Worm (Caenorhabditis elegans) whole organism, L1 larva: Measurements from ENCODE around the gene F56C3.9.

Experiments used
- C16A3.4 ChIP-seq: fragments of 150-350 bp; optimal IDR thresholded peaks from 2 replicates; lab custom pipeline; 2014; ENCODE audit warnings: missing biosample characterization, missing genetic modification characterization
- aly-2 ChIP-seq: fragments of 150-350 bp; optimal IDR thresholded peaks from 2 replicates; lab custom pipeline; 2014; ENCODE audit warnings: missing biosample characterization, missing genetic modification characterization
- ceh-82 ChIP-seq, 3 experiments: fragments of 150-350 bp in 1 of 3; sonication (generic microtip) in 2 of 3; optimal IDR thresholded peaks; 2 replicates each; lab custom pipeline; 2014 to 2017; ENCODE audit warnings: missing biosample characterization in 3 of 3, missing genetic modification characterization in 3 of 3
- ceh-90 ChIP-seq: sonication (generic microtip); optimal IDR thresholded peaks from 2 replicates; lab custom pipeline; 2016; ENCODE audit warnings: missing genetic modification characterization, missing compliant biosample characterization
- ces-1 ChIP-seq: fragments of 150-350 bp; optimal IDR thresholded peaks from 2 replicates; lab custom pipeline; 2014; ENCODE audit warnings: missing biosample characterization, missing genetic modification reagents, missing genetic modification characterization
- dpl-1 ChIP-seq, 3 experiments: fragments of 150-350 bp in 2 of 3; sonication (generic microtip) in 1 of 3; optimal IDR thresholded peaks; 2 replicates each; lab custom pipeline; 2014 to 2017; ENCODE audit warnings: missing biosample characterization in 3 of 3, missing genetic modification characterization in 3 of 3, missing genetic modification reagents in 3 of 3
- dsc-1 ChIP-seq: sonication (generic microtip); optimal IDR thresholded peaks from 2 replicates; lab custom pipeline; 2016; ENCODE audit warnings: mild to moderate bottlenecking, missing genetic modification characterization, missing compliant biosample characterization
- elt-2 ChIP-seq: sonication (generic microtip); optimal IDR thresholded peaks from 2 replicates; lab custom pipeline; 2016; ENCODE audit warnings: missing genetic modification characterization, mild to moderate bottlenecking, inconsistent platforms, missing compliant biosample characterization, missing genetic modification reagents
- elt-3 ChIP-seq, 6 experiments: fragments of 150-350 bp in 1 of 6; sonication (generic microtip); optimal IDR thresholded peaks; 2 replicates each; lab custom pipeline; 2017 to 2018; ENCODE audit warnings: missing biosample characterization in 6 of 6, missing genetic modification characterization in 6 of 6, inconsistent platforms in 1 of 6
- ets-5 ChIP-seq: fragments of 200-800 bp; sonication (Bioruptor generic); IDR thresholded peaks from 2 replicates; pipeline ENCODE4 v1.3.6; 2022; ENCODE audit warnings: missing genetic modification characterization, missing compliant biosample characterization
- fkh-10 ChIP-seq: sonication (generic microtip); optimal IDR thresholded peaks from 2 replicates; lab custom pipeline; 2017; ENCODE audit warnings: missing biosample characterization, missing genetic modification reagents, missing genetic modification characterization
- fkh-4 ChIP-seq: sonication (generic microtip); optimal IDR thresholded peaks from 2 replicates; lab custom pipeline; 2016; ENCODE audit warnings: missing compliant biosample characterization, missing genetic modification characterization, borderline replicate concordance
- fkh-8 ChIP-seq: sonication (generic microtip); optimal IDR thresholded peaks from 2 replicates; lab custom pipeline; 2016; ENCODE audit warnings: mild to moderate bottlenecking, missing genetic modification characterization, missing compliant biosample characterization
- fos-1 ChIP-seq: fragments of 150-350 bp; optimal IDR thresholded peaks from 2 replicates; lab custom pipeline; 2014; ENCODE audit warnings: missing biosample characterization, missing genetic modification characterization
- hlh-17 ChIP-seq: fragments of 200-800 bp; sonication (Bioruptor generic); optimal IDR thresholded peaks from 2 replicates; lab custom pipeline; 2018; ENCODE audit warnings: missing genetic modification characterization, mild to moderate bottlenecking, missing compliant biosample characterization, moderate library complexity, borderline replicate concordance
- hpl-2 ChIP-seq: fragments of 150-350 bp; optimal IDR thresholded peaks from 2 replicates; lab custom pipeline; 2014; ENCODE audit warnings: missing biosample characterization, missing genetic modification reagents, missing genetic modification characterization
- isw-1 ChIP-seq: fragments of 200-800 bp; sonication (Bioruptor generic); IDR thresholded peaks from 2 replicates; pipeline ENCODE4 v1.3.6; 2022; ENCODE audit warnings: missing genetic modification characterization, missing compliant biosample characterization
- jun-1 ChIP-seq: fragments of 150-350 bp; optimal IDR thresholded peaks from 2 replicates; lab custom pipeline; 2014; ENCODE audit warnings: missing biosample characterization, missing genetic modification reagents, missing genetic modification characterization
- lin-14 ChIP-seq: fragments of 200-800 bp; sonication (Bioruptor generic); optimal IDR thresholded peaks from 2 replicates; lab custom pipeline; 2018; ENCODE audit warnings: mild to moderate bottlenecking, missing genetic modification characterization, moderate library complexity, missing compliant biosample characterization
- lin-15B ChIP-seq: fragments of 150-350 bp; sonication (generic microtip); optimal IDR thresholded peaks from 3 replicates; lab custom pipeline; 2014; ENCODE audit warnings: missing biosample characterization, missing genetic modification characterization
- lin-39 ChIP-seq: fragments of 150-350 bp; optimal IDR thresholded peaks from 2 replicates; lab custom pipeline; 2014; ENCODE audit warnings: missing biosample characterization, missing genetic modification reagents, missing genetic modification characterization
- lsy-2 ChIP-seq, 2 experiments: fragments of 150-350 bp; optimal IDR thresholded peaks; 2 replicates each; lab custom pipeline; 2014; ENCODE audit warnings: missing biosample characterization in 2 of 2, missing genetic modification characterization in 2 of 2
- mef-2 ChIP-seq: fragments of 150-350 bp; optimal IDR thresholded peaks from 2 replicates; lab custom pipeline; 2014; ENCODE audit warnings: missing biosample characterization, missing genetic modification characterization
- mep-1 ChIP-seq: fragments of 150-350 bp; optimal IDR thresholded peaks from 2 replicates; lab custom pipeline; 2014; ENCODE audit warnings: missing biosample characterization, missing genetic modification characterization
- nhr-11 ChIP-seq: fragments of 150-350 bp; optimal IDR thresholded peaks from 2 replicates; lab custom pipeline; 2014; ENCODE audit warnings: missing biosample characterization, missing genetic modification characterization
- nhr-20 ChIP-seq: sonication (generic microtip); optimal IDR thresholded peaks from 2 replicates; lab custom pipeline; 2016; ENCODE audit warnings: mild to moderate bottlenecking, missing genetic modification characterization, missing compliant biosample characterization
- nhr-237 ChIP-seq: fragments of 150-350 bp; optimal IDR thresholded peaks from 2 replicates; lab custom pipeline; 2014; ENCODE audit warnings: missing biosample characterization, missing genetic modification characterization
- nhr-71 ChIP-seq: sonication (generic microtip); optimal IDR thresholded peaks from 2 replicates; lab custom pipeline; 2016; ENCODE audit warnings: mild to moderate bottlenecking, missing genetic modification characterization, moderate library complexity, missing compliant biosample characterization
- nhr-76 ChIP-seq: sonication (generic microtip); optimal IDR thresholded peaks from 2 replicates; lab custom pipeline; 2017; ENCODE audit warnings: missing biosample characterization, missing genetic modification characterization
- nhr-77 ChIP-seq: fragments of 150-350 bp; optimal IDR thresholded peaks from 2 replicates; lab custom pipeline; 2014; ENCODE audit warnings: missing biosample characterization, missing genetic modification characterization
- nhr-84 ChIP-seq: sonication (generic microtip); optimal IDR thresholded peaks from 2 replicates; lab custom pipeline; 2017; ENCODE audit warnings: missing biosample characterization, missing genetic modification characterization
- nhr-90 ChIP-seq: sonication (generic microtip); optimal IDR thresholded peaks from 2 replicates; lab custom pipeline; 2016; ENCODE audit warnings: mild to moderate bottlenecking, missing genetic modification characterization, missing compliant biosample characterization; ENCODE audit not compliant: poor library complexity
- pag-3 ChIP-seq: sonication (generic microtip); optimal IDR thresholded peaks from 2 replicates; lab custom pipeline; 2017; ENCODE audit warnings: missing genetic modification characterization, mild to moderate bottlenecking, missing compliant biosample characterization, antibody characterized with exemption, borderline replicate concordance; ENCODE audit not compliant: insufficient read depth
- pax-3 ChIP-seq: fragments of 200-800 bp; sonication (Bioruptor generic); optimal IDR thresholded peaks from 2 replicates; lab custom pipeline; 2018; ENCODE audit warnings: mild to moderate bottlenecking, missing genetic modification characterization, moderate library complexity, missing compliant biosample characterization
- pqm-1 ChIP-seq: sonication (generic microtip); optimal IDR thresholded peaks from 3 replicates; lab custom pipeline; 2017; ENCODE audit warnings: missing biosample characterization, missing genetic modification characterization
- rnt-1 ChIP-seq: sonication (generic microtip); optimal IDR thresholded peaks from 2 replicates; lab custom pipeline; 2016; ENCODE audit warnings: mild to moderate bottlenecking, missing genetic modification characterization, moderate library complexity, missing compliant biosample characterization
- skn-1 ChIP-seq: fragments of 150-350 bp; optimal IDR thresholded peaks from 2 replicates; lab custom pipeline; 2014; ENCODE audit warnings: missing biosample characterization, missing genetic modification characterization
- snpc-4 ChIP-seq: fragments of 150-350 bp; optimal IDR thresholded peaks from 2 replicates; lab custom pipeline; 2014; ENCODE audit warnings: missing biosample characterization, missing genetic modification characterization
- tbx-2 ChIP-seq: sonication (generic microtip); optimal IDR thresholded peaks from 2 replicates; lab custom pipeline; 2016; ENCODE audit warnings: missing genetic modification characterization, missing compliant biosample characterization
- tlp-1 ChIP-seq: fragments of 150-350 bp; optimal IDR thresholded peaks from 2 replicates; lab custom pipeline; 2014; ENCODE audit warnings: missing biosample characterization, missing genetic modification characterization
- unc-30 ChIP-seq: sonication (generic microtip); optimal IDR thresholded peaks from 2 replicates; lab custom pipeline; 2017; ENCODE audit warnings: missing biosample characterization, missing genetic modification characterization
- unc-98 ChIP-seq: fragments of 200-800 bp; sonication (Bioruptor generic); IDR thresholded peaks from 2 replicates; pipeline ENCODE4 v1.3.6; 2022; ENCODE audit warnings: missing genetic modification characterization, missing compliant biosample characterization
- vab-15 ChIP-seq: sonication (generic microtip); optimal IDR thresholded peaks from 2 replicates; lab custom pipeline; 2017; ENCODE audit warnings: missing genotype, mild to moderate bottlenecking, missing genetic modification characterization, missing compliant biosample characterization
- xbp-1 ChIP-seq: sonication (generic microtip); optimal IDR thresholded peaks from 2 replicates; lab custom pipeline; 2016; ENCODE audit warnings: missing genetic modification characterization, missing compliant biosample characterization
- zag-1 ChIP-seq: fragments of 150-350 bp; optimal IDR thresholded peaks from 2 replicates; lab custom pipeline; 2014; ENCODE audit warnings: missing biosample characterization, missing genetic modification characterization
- zip-4 ChIP-seq: fragments of 200-800 bp; sonication (Bioruptor generic); optimal IDR thresholded peaks from 2 replicates; lab custom pipeline; 2018; ENCODE audit warnings: mild to moderate bottlenecking, missing genetic modification characterization, moderate library complexity, missing compliant biosample characterization

F56C3.9 gene

ce11 chrX:1344818-1345217 is 49.0 kb downstream of the F56C3.9 start (continued):
- TF ChIP-seq elt-3 (tag; optimal IDR thresholded peaks at IDR 0.05; lab: Kevin White, UChicago) (peak; percentile 7 to 97 (median 88)), ceh-90 (tag; lab: Kevin White, UChicago) (peak; percentile 24), fkh-8 (peak; percentile 93), dpl-1 (GFP tag; optimal IDR thresholded peaks at IDR 0.05; lab: Kevin White, UChicago) (peak; percentile 51 to 59 (median 51)), skn-1 (peak; percentile 100), ceh-82 (tag; optimal IDR thresholded peaks at IDR 0.05; lab: Kevin White, UChicago) (peak; percentile 99), mep-1 (tag; lab: Kevin White, UChicago) (peak; percentile 97), dsc-1 (tag; lab: Kevin White, UChicago) (peak; percentile 99), mef-2 (tag; lab: Kevin White, UChicago) (peak; percentile 65), hpl-2 (GFP tag; lab: Kevin White, UChicago) (peak; percentile 99), lin-39 (peak; percentile 93), ces-1 (GFP tag; lab: Kevin White, UChicago) (peak; percentile 86), elt-2 (tag; lab: Kevin White, UChicago) (peak; percentile 84), nhr-84 (tag; lab: Kevin White, UChicago) (peak; percentile 69), pag-3 (no peak), fkh-10 (peak; percentile 99), lsy-2 (tag; optimal IDR thresholded peaks at IDR 0.05; lab: Kevin White, UChicago) (peak; percentile 89 to 90), hlh-17 (GFP tag; lab: Kevin White, UChicago) (no peak), nhr-20 (tag; lab: Kevin White, UChicago) (peak; percentile 95), jun-1 (tag; lab: Kevin White, UChicago) (peak; percentile 99), ets-5 (GFP tag; lab: Robert Waterston, UW) (no peak), lin-15B (peak; percentile 15), pax-3 (tag; lab: Kevin White, UChicago) (peak; percentile 90), unc-98 (GFP tag; lab: Robert Waterston, UW) (peak; percentile 71), zag-1 (tag; lab: Kevin White, UChicago) (peak; percentile 53), nhr-237 (peak; percentile 95), aly-2 (peak; percentile 90), C16A3.4 (tag; lab: Kevin White, UChicago) (peak; percentile 98), xbp-1 (tag; lab: Kevin White, UChicago) (peak; percentile 89), pqm-1 (tag; lab: Kevin White, UChicago) (peak; percentile 45), rnt-1 (tag; lab: Kevin White, UChicago) (peak; percentile 97), snpc-4 (tag; lab: Kevin White, UChicago) (peak; percentile 91), tlp-1 (no peak), nhr-90 (tag; lab: Kevin White, UChicago) (peak; percentile 98), nhr-71 (peak; percentile 94), fkh-4 (tag; lab: Kevin White, UChicago) (peak; percentile 72), nhr-77 (tag; lab: Kevin White, UChicago) (peak; percentile 97), isw-1 (GFP tag; lab: Robert Waterston, UW) (peak; percentile 76), vab-15 (peak; percentile 64), tbx-2 (peak; percentile 97), fos-1 (peak; percentile 95), zip-4 (GFP tag; lab: Kevin White, UChicago) (peak; percentile 93), nhr-11 (tag; lab: Kevin White, UChicago) (peak; percentile 94), lin-14 (GFP tag; lab: Kevin White, UChicago) (peak; percentile 94), unc-30 (tag; lab: Kevin White, UChicago) (no peak), nhr-76 (peak; percentile 75)
